Worm (Caenorhabditis elegans): ENCODE data around the gene srsx-36.
A peak's percentile ranks its signal among the peaks of the same experiment; 100 is the strongest.

- TF ChIP-seq elt-2 (tag; optimal IDR thresholded peaks at IDR 0.05) (peak; percentile 54), ceh-22 (tag; optimal IDR thresholded peaks at IDR 0.05) (no peak), tbx-2 (tag; optimal IDR thresholded peaks at IDR 0.05) (no peak), gmeb-2 (tag; optimal IDR thresholded peaks at IDR 0.05) (peak; percentile 8)
Observed at ce11 chrV:15766122-15766594, 43.3 kb downstream of the srsx-36 start, which contains the start of the genes haf-3 and F57A10.2.

All from whole organism, late embryonic.